Worm (Caenorhabditis elegans): Measurements from ENCODE around the gene slc-17.5.

The slc-17.5 gene

DNA sequence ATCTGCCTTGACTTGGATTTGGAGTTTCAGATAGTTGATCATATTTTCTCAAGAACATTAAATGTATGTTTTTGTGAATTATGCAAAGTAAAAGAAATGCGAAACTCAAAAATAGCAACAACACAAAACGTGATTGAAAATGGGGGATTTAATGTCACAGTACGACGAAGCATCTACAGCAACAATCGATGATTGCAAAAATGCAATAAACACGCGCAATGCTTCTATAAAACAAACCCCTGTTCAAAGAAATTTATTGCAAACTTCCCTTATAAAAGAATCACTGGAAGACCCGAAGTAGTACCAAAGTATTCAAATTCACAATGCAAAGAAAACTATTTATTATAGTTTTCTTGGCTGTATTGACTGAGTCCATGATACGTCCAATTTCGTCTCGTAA lies 33.4 kb upstream of the slc-17.5 start, which contains the start of gene clec-219:
clec-219 (plus strand) TSS at position 301 of the 400 bp plus-strand sequence.
- TF ChIP-seq pha-4 (tag; optimal IDR thresholded peaks at IDR 0.05) (no peak), snpc-4 (tag; optimal IDR thresholded peaks at IDR 0.05) (no peak), mab-5 (tag; optimal IDR thresholded peaks at IDR 0.05) (no peak), ceh-83 (GFP tag; optimal IDR thresholded peaks at IDR 0.05) (no peak), lin-13 (tag; optimal IDR thresholded peaks at IDR 0.05) (no peak), ham-2 (GFP tag; optimal IDR thresholded peaks at IDR 0.05) (no peak), M03D4.4 (tag; optimal IDR thresholded peaks at IDR 0.05) (no peak), nhr-12 (tag; optimal IDR thresholded peaks at IDR 0.05) (no peak), hlh-1 (tag; optimal IDR thresholded peaks at IDR 0.05) (no peak), cnd-1 (tag; optimal IDR thresholded peaks at IDR 0.05) (no peak), ztf-11 (tag; optimal IDR thresholded peaks at IDR 0.05) (no peak), sptf-1 (tag; optimal IDR thresholded peaks at IDR 0.05) (no peak), unc-62 (GFP tag; optimal IDR thresholded peaks at IDR 0.05) (no peak), blmp-1 (tag; optimal IDR thresholded peaks at IDR 0.05) (no peak), unc-39 (tag; optimal IDR thresholded peaks at IDR 0.05) (no peak), elt-1 (tag; optimal IDR thresholded peaks at IDR 0.05; ENCODE audit: borderline replicate concordance, insufficient read depth) (no peak), nhr-237 (tag; optimal IDR thresholded peaks at IDR 0.05) (no peak), drap-1 (GFP tag; optimal IDR thresholded peaks at IDR 0.05) (no peak)

DNA sequence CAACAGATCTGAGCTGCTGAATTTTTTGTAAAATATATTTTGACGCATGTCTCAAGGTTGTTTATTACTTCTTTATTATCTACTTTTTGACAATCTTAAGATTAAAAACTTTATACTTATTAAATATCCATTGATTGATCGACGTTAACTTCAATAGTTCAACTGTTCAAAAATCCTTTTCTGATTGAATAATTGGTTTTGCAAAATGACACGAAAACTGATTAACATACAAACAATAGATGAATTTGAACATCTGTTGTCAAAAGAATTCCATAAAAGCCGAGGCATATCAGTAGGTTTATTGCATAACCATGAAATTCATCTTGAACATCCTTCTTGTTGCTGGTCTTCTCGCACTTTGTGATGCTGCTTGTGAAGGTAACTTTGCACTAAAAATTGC lies 26.5 kb upstream of the slc-17.5 start, which contains the start of gene W02D7.12:
W02D7.12 (plus strand) TSS at position 301 of the 400 bp plus-strand sequence.
- TF ChIP-seq ztf-11 (tag; optimal IDR thresholded peaks at IDR 0.05) = no peak
- TF ChIP-seq bed-3 (GFP tag; optimal IDR thresholded peaks at IDR 0.05) = no peak
- TF ChIP-seq cnd-1 (tag; optimal IDR thresholded peaks at IDR 0.05) = no peak
- TF ChIP-seq blmp-1 (tag; optimal IDR thresholded peaks at IDR 0.05) = no peak
- no peak for TF ChIP-seq sptf-1 (tag; optimal IDR thresholded peaks at IDR 0.05)
- TF ChIP-seq unc-62 (GFP tag; optimal IDR thresholded peaks at IDR 0.05) = no peak
- TF ChIP-seq mep-1 (tag; optimal IDR thresholded peaks at IDR 0.05) = no peak
- no peak for TF ChIP-seq mab-5 (tag; optimal IDR thresholded peaks at IDR 0.05)
- TF ChIP-seq flh-1 (GFP tag; optimal IDR thresholded peaks at IDR 0.05) = no peak
- no peak for TF ChIP-seq lin-13 (tag; optimal IDR thresholded peaks at IDR 0.05)
- TF ChIP-seq drap-1 (GFP tag; optimal IDR thresholded peaks at IDR 0.05) = no peak

DNA sequence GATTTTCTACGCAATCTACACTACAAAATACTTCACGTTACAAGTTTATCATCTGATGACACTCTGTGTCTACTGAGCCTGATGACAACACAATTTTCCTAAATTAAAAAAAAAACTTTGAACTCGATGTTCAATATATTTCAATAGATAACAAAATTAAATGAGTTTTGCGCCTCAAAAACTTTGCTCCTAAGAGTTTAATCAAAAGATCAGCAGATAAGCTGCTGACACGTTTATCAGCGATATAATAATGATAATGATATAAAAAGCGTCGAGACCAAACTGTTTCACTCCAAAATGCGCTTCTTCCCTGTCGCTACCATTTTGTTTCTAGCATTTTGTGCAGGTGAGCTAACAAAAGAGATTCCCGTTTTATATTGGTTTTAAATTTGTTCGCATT lies 23.0 kb upstream of the slc-17.5 start, which contains the start of gene clec-218:
clec-218 (plus strand) TSS at position 262 of the 400 bp plus-strand sequence.
- TF ChIP-seq lsy-2 (tag; optimal IDR thresholded peaks at IDR 0.05) = no peak
- TF ChIP-seq bed-3 (GFP tag; optimal IDR thresholded peaks at IDR 0.05) = no peak
- no peak for TF ChIP-seq tbx-8 (GFP tag; optimal IDR thresholded peaks at IDR 0.05)
- TF ChIP-seq ztf-11 (tag; optimal IDR thresholded peaks at IDR 0.05) = no peak
- no peak for TF ChIP-seq hlh-1 (tag; optimal IDR thresholded peaks at IDR 0.05)
- TF ChIP-seq ham-2 (GFP tag; optimal IDR thresholded peaks at IDR 0.05) = no peak
- TF ChIP-seq pha-4 (tag; optimal IDR thresholded peaks at IDR 0.05) = no peak
- no peak for TF ChIP-seq ces-1 (GFP tag; optimal IDR thresholded peaks at IDR 0.05)
- no peak for TF ChIP-seq ceh-43 (GFP tag; optimal IDR thresholded peaks at IDR 0.05)
- no peak for TF ChIP-seq nhr-76 (tag; optimal IDR thresholded peaks at IDR 0.05)
- no peak for TF ChIP-seq nhr-12 (tag; optimal IDR thresholded peaks at IDR 0.05)
- TF ChIP-seq ceh-83 (GFP tag; optimal IDR thresholded peaks at IDR 0.05) = no peak

DNA sequence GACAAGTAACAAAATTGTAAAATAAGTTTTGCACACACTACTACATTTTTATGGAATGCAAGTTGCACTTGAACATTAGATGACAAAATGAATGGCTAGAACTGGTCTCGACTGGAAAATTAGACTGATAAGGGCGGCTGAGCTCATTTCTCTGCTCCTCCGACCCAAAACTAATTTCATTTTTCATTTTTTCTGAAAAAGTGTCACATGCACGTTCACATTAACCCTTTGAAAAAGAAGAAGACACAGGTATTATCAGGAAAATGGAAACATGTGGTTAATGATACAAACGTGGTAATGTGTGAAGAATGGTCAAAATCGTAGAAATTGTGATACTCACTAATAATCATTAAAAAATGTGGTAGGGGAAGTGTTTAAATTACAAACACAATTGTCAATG lies 22.3 kb upstream of the slc-17.5 start:
- no peak for TF ChIP-seq lsy-2 (tag; optimal IDR thresholded peaks at IDR 0.05)
- no peak for TF ChIP-seq snpc-4 (tag; optimal IDR thresholded peaks at IDR 0.05)
- no peak for TF ChIP-seq ceh-43 (GFP tag; optimal IDR thresholded peaks at IDR 0.05)
- TF ChIP-seq blmp-1 (tag; optimal IDR thresholded peaks at IDR 0.05) = no peak
- TF ChIP-seq mep-1 (tag; optimal IDR thresholded peaks at IDR 0.05) = no peak
- TF ChIP-seq bed-3 (GFP tag; optimal IDR thresholded peaks at IDR 0.05) = no peak
- no peak for TF ChIP-seq zip-8 (tag; optimal IDR thresholded peaks at IDR 0.05)
- no peak for TF ChIP-seq ceh-39 (tag; optimal IDR thresholded peaks at IDR 0.05)
- TF ChIP-seq cnd-1 (tag; optimal IDR thresholded peaks at IDR 0.05) = no peak
- TF ChIP-seq flh-1 (GFP tag; optimal IDR thresholded peaks at IDR 0.05) = no peak
- no peak for TF ChIP-seq elt-1 (tag; optimal IDR thresholded peaks at IDR 0.05; ENCODE audit: borderline replicate concordance, insufficient read depth)
- no peak for TF ChIP-seq nhr-28 (tag; optimal IDR thresholded peaks at IDR 0.05)
- TF ChIP-seq unc-120 (tag; optimal IDR thresholded peaks at IDR 0.05; ENCODE audit: poor library complexity, severe bottlenecking) = no peak
- TF ChIP-seq hlh-1 (tag; optimal IDR thresholded peaks at IDR 0.05) = no peak
- TF ChIP-seq tbx-8 (GFP tag; optimal IDR thresholded peaks at IDR 0.05) = no peak
- TF ChIP-seq lin-32 (GFP tag; optimal IDR thresholded peaks at IDR 0.05) = no peak
- TF ChIP-seq sptf-1 (tag; optimal IDR thresholded peaks at IDR 0.05) = no peak
- no peak for TF ChIP-seq elt-3 (tag; optimal IDR thresholded peaks at IDR 0.05)
- no peak for TF ChIP-seq unc-39 (tag; optimal IDR thresholded peaks at IDR 0.05)
- TF ChIP-seq unc-62 (GFP tag; optimal IDR thresholded peaks at IDR 0.05) = no peak

All from whole organism, mixed stage, embryonic.